Fruit fly (Drosophila melanogaster): ENCODE measurements around the gene Sras.

Gene Sras

DNA sequence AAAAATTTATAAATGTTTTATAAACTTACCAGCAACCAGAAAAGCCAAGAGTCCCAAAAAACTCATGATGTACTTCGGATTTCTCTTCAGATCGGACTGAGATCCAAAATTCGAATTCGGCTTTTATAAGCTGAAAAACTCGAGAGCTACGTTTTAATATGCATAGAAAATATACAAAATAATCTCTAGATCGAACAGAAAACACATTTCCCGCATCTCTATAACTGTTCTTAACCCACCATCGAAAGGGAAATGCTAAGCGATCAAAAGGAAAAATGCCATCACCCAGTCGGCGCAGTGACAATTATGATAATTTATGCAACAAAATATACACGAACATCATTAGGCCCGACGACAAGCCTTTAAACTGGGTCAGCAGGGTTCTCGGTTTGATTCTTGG, 36.0 kb downstream of the Sras start, which contains the start of gene CG10591:
Gene CG10591 (minus strand): TSS at position 101 of the 400 bp plus-strand sequence.
- TF ChIP-seq CG18619 (GFP tag; optimal IDR thresholded peaks at IDR 0.05): no peak
- TF ChIP-seq CG31441 (GFP tag; IDR thresholded peaks at IDR 0.05): no peak
- TF ChIP-seq Hand (GFP tag; optimal IDR thresholded peaks at IDR 0.05): no peak
- TF ChIP-seq CG18599 (GFP tag; optimal IDR thresholded peaks at IDR 0.05): no peak
- TF ChIP-seq Blimp-1 (GFP tag; optimal IDR thresholded peaks at IDR 0.05): peak; percentile 81

DNA sequence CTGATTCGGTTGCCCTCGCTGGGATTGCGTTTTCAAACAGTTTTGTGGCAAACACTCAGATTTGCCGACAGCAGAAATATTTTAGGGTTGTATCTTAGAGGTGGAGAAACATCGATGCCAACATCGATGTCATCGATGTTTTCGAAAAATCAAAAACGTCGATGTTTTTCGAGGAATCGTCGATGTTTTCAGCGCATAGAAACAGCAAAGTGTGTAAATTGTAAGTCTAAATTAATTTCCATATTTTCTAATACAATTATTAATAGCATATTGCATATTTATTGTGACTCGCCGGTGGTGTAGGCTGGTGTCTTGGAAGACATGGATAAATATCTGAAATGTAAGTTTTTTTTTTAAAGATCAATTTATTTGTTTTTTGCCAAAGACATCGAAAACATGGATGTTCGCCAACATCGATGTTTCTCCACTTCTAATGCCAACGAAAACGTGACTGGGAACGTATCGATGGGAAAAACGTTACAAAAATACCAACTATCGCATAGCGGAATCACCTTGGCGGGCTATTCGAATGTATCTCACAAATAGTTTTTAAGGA, 40.4 kb downstream of the Sras start, which contains the start of gene TM9SF3:
Gene TM9SF3 (minus strand): TSS at position 120 of the 556 bp plus-strand sequence.
- no peak for TF ChIP-seq CG11696 (GFP tag; IDR thresholded peaks at IDR 0.05)
- no peak for TF ChIP-seq bab2 (GFP tag; optimal IDR thresholded peaks at IDR 0.05)
- TF ChIP-seq CG6689 (GFP tag; IDR thresholded peaks at IDR 0.05): no peak
- peak; percentile 2 for TF ChIP-seq dm (GFP tag; optimal IDR thresholded peaks at IDR 0.05)
- no peak for TF ChIP-seq Hr39 (optimal IDR thresholded peaks at IDR 0.05)
- no peak for TF ChIP-seq grn (GFP tag; optimal IDR thresholded peaks at IDR 0.05)
- peak; percentile 83 for TF ChIP-seq nerfin-2 (GFP tag; IDR thresholded peaks at IDR 0.05; ENCODE audit: partially characterized antibody)
- no peak for TF ChIP-seq sima (GFP tag; optimal IDR thresholded peaks at IDR 0.05)
- no peak for TF ChIP-seq cas (GFP tag; IDR thresholded peaks at IDR 0.05)
- no peak for TF ChIP-seq CG7745 (tag; optimal IDR thresholded peaks at IDR 0.05)
- TF ChIP-seq trem (tag; optimal IDR thresholded peaks at IDR 0.05): peak; percentile 37
- TF ChIP-seq CG6272 (GFP tag; IDR thresholded peaks at IDR 0.05): no peak; the same call in 1 of the 2 replicates
- TF ChIP-seq Abd-B (GFP tag; optimal IDR thresholded peaks at IDR 0.05): no peak
- no peak for TF ChIP-seq Hmx (GFP tag; optimal IDR thresholded peaks at IDR 0.05)
- peak; percentile 0 for TF ChIP-seq Dip3 (GFP tag; optimal IDR thresholded peaks at IDR 0.05)
- TF ChIP-seq salm (tag; optimal IDR thresholded peaks at IDR 0.05): no peak
- TF ChIP-seq MTF-1 (GFP tag; optimal IDR thresholded peaks at IDR 0.05; ENCODE audit: borderline replicate concordance): no peak
- peak; percentile 73 for TF ChIP-seq CG8290 (GFP tag; optimal IDR thresholded peaks at IDR 0.05)
- TF ChIP-seq CG8290 (tag; optimal IDR thresholded peaks at IDR 0.05): peak in 1 of 2 experiments; percentile 89
- no peak for TF ChIP-seq CG1792 (GFP tag; optimal IDR thresholded peaks at IDR 0.05)
- no peak for TF ChIP-seq CG3065 (GFP tag; optimal IDR thresholded peaks at IDR 0.05)
- TF ChIP-seq CG13624 (GFP tag; optimal IDR thresholded peaks at IDR 0.05): peak; percentile 4
- no peak for TF ChIP-seq CG4707 (GFP tag; optimal IDR thresholded peaks at IDR 0.05)
- no peak for TF ChIP-seq Sry-β (GFP tag; optimal IDR thresholded peaks at IDR 0.05)
- no peak for TF ChIP-seq CG12071 (GFP tag; optimal IDR thresholded peaks at IDR 0.05)
- peak; percentile 94 for TF ChIP-seq CG2116 (GFP tag; optimal IDR thresholded peaks at IDR 0.05)
- TF ChIP-seq B-H2 (GFP tag; optimal IDR thresholded peaks at IDR 0.05): no peak
- no peak for TF ChIP-seq pnt (GFP tag; optimal IDR thresholded peaks at IDR 0.05)
- TF ChIP-seq dimm (GFP tag; IDR thresholded peaks at IDR 0.05): no peak
- TF ChIP-seq Nf-YB (GFP tag; optimal IDR thresholded peaks at IDR 0.05): no peak
- TF ChIP-seq CG8478 (optimal IDR thresholded peaks at IDR 0.05): no peak
- peak; percentile 85 for TF ChIP-seq hb (GFP tag; IDR thresholded peaks at IDR 0.05; ENCODE audit: partially characterized antibody)
- no peak for TF ChIP-seq fd96Cb (tag; optimal IDR thresholded peaks at IDR 0.05)
- peak; percentile 11 for TF ChIP-seq Atf-2 (GFP tag; optimal IDR thresholded peaks at IDR 0.05)
- TF ChIP-seq Med (GFP tag): peak; percentile 59
- no peak for TF ChIP-seq ash1 (GFP tag; optimal IDR thresholded peaks at IDR 0.05)
- TF ChIP-seq bigmax (GFP tag; optimal IDR thresholded peaks at IDR 0.05): no peak
- TF ChIP-seq sr (GFP tag; IDR thresholded peaks at IDR 0.05): no peak
- peak in 1 of 2 experiments; percentile 32 for TF ChIP-seq Hr51 (GFP tag; optimal IDR thresholded peaks at IDR 0.05)
- no peak for TF ChIP-seq Mad (GFP tag; optimal IDR thresholded peaks at IDR 0.05)
- no peak for TF ChIP-seq fu2 (GFP tag; optimal IDR thresholded peaks at IDR 0.05)
- no peak for TF ChIP-seq CG9876 (GFP tag; optimal IDR thresholded peaks at IDR 0.05)
- peak; percentile 13 for TF ChIP-seq vfl (GFP tag; optimal IDR thresholded peaks at IDR 0.05)
- peak; percentile 50; the same call in 1 of the 2 replicates for TF ChIP-seq ttk (GFP tag; IDR thresholded peaks at IDR 0.05)
- TF ChIP-seq CG3163 (GFP tag; optimal IDR thresholded peaks at IDR 0.05): no peak
